Worm (Caenorhabditis elegans) whole organism, L3 larva: ENCODE measurements around the gene W03C9.8.

Experiments
- R02D3.7 ChIP-seq: fragments of 150-350 bp; optimal IDR thresholded peaks from 2 replicates; lab custom pipeline; 2014; ENCODE audit warnings: missing biosample characterization, missing genetic modification characterization
- ZK546.5 ChIP-seq: sonication (generic microtip); optimal IDR thresholded peaks from 2 replicates; lab custom pipeline; 2017; ENCODE audit warnings: missing biosample characterization, missing genetic modification characterization
- ama-1 ChIP-seq: fragments of 150-350 bp; optimal IDR thresholded peaks from 2 replicates; lab custom pipeline; 2018
- ceh-16 ChIP-seq: sonication (generic microtip); optimal IDR thresholded peaks from 2 replicates; lab custom pipeline; 2017; ENCODE audit warnings: missing biosample characterization, missing genetic modification characterization
- ceh-82 ChIP-seq: fragments of 150-350 bp; optimal IDR thresholded peaks from 2 replicates; lab custom pipeline; 2014; ENCODE audit warnings: missing biosample characterization, missing genetic modification characterization
- ceh-9 ChIP-seq: sonication (generic microtip); optimal IDR thresholded peaks from 2 replicates; lab custom pipeline; 2018; ENCODE audit warnings: missing biosample characterization, missing genetic modification characterization
- egl-27 ChIP-seq: sonication (generic microtip); optimal IDR thresholded peaks from 4 replicates; lab custom pipeline; 2017; ENCODE audit warnings: missing biosample characterization, missing genetic modification reagents, missing genetic modification characterization
- egl-5 ChIP-seq: fragments of 150-350 bp; optimal IDR thresholded peaks from 2 replicates; lab custom pipeline; 2017; ENCODE audit warnings: missing biosample characterization, missing genetic modification reagents, missing genetic modification characterization, inconsistent platforms
- elt-1 ChIP-seq: fragments of 150-350 bp; optimal IDR thresholded peaks from 2 replicates; lab custom pipeline; 2014; ENCODE audit warnings: missing biosample characterization, missing genetic modification characterization
- elt-2 ChIP-seq: sonication (generic microtip); optimal IDR thresholded peaks from 2 replicates; lab custom pipeline; 2016; ENCODE audit warnings: missing genetic modification reagents, mild to moderate bottlenecking, missing genetic modification characterization, missing compliant biosample characterization
- elt-3 ChIP-seq, 3 experiments: fragments of 150-350 bp in 1 of 3; sonication (generic microtip) in 2 of 3; optimal IDR thresholded peaks; 2 replicates in 2 of 3; 4 replicates in 1 of 3; lab custom pipeline; 2014 to 2017; ENCODE audit warnings: missing biosample characterization in 3 of 3, missing genetic modification characterization in 3 of 3
- eor-1 ChIP-seq, 2 experiments: fragments of 150-350 bp; optimal IDR thresholded peaks; 2 replicates each; lab custom pipeline; 2014 to 2018; ENCODE audit warnings: missing biosample characterization in 2 of 2, missing genetic modification characterization in 2 of 2
- fkh-2 ChIP-seq: fragments of 150-350 bp; optimal IDR thresholded peaks from 2 replicates; lab custom pipeline; 2014; ENCODE audit warnings: missing biosample characterization, missing genetic modification reagents, missing genetic modification characterization
- hmg-11 ChIP-seq: sonication (generic microtip); optimal IDR thresholded peaks from 2 replicates; lab custom pipeline; 2016; ENCODE audit warnings: missing genetic modification characterization, missing compliant biosample characterization
- jun-1 ChIP-seq: fragments of 150-350 bp; optimal IDR thresholded peaks from 2 replicates; lab custom pipeline; 2014; ENCODE audit warnings: missing biosample characterization, missing genetic modification reagents, missing genetic modification characterization
- lin-15B ChIP-seq: fragments of 150-350 bp; optimal IDR thresholded peaks from 2 replicates; lab custom pipeline; 2014; ENCODE audit warnings: missing biosample characterization, missing genetic modification characterization
- lin-39 ChIP-seq: fragments of 150-350 bp; optimal IDR thresholded peaks from 2 replicates; lab custom pipeline; 2018; ENCODE audit warnings: missing biosample characterization, missing genetic modification reagents, missing genetic modification characterization
- lsy-12 ChIP-seq: sonication (generic microtip); optimal IDR thresholded peaks from 2 replicates; lab custom pipeline; 2016; ENCODE audit warnings: mild to moderate bottlenecking, missing genetic modification characterization, missing compliant biosample characterization
- nfya-1 ChIP-seq: sonication (generic microtip); optimal IDR thresholded peaks from 2 replicates; lab custom pipeline; 2017; ENCODE audit warnings: missing genetic modification characterization, mild to moderate bottlenecking, missing compliant biosample characterization, antibody characterized with exemption, moderate library complexity; ENCODE audit not compliant: insufficient read depth
- nhr-12 ChIP-seq: fragments of 150-350 bp; optimal IDR thresholded peaks from 2 replicates; lab custom pipeline; 2014; ENCODE audit warnings: missing biosample characterization, missing genetic modification characterization
- nhr-237 ChIP-seq: fragments of 150-350 bp; optimal IDR thresholded peaks from 2 replicates; lab custom pipeline; 2014; ENCODE audit warnings: missing biosample characterization, missing genetic modification characterization
- nhr-28 ChIP-seq: fragments of 150-350 bp; optimal IDR thresholded peaks from 2 replicates; lab custom pipeline; 2014; ENCODE audit warnings: missing biosample characterization, missing genetic modification characterization
- nhr-43 ChIP-seq: sonication (generic microtip); optimal IDR thresholded peaks from 2 replicates; lab custom pipeline; 2016; ENCODE audit warnings: mild to moderate bottlenecking, missing genetic modification characterization, missing compliant biosample characterization; ENCODE audit not compliant: poor library complexity, severe bottlenecking
- nhr-67 ChIP-seq: fragments of 150-350 bp; optimal IDR thresholded peaks from 2 replicates; lab custom pipeline; 2014; ENCODE audit warnings: missing biosample characterization, missing genetic modification characterization
- nhr-77 ChIP-seq: fragments of 150-350 bp; optimal IDR thresholded peaks from 2 replicates; lab custom pipeline; 2014; ENCODE audit warnings: missing biosample characterization, missing genetic modification characterization
- pha-4 ChIP-seq: fragments of 150-350 bp; optimal IDR thresholded peaks from 2 replicates; lab custom pipeline; 2014; ENCODE audit warnings: missing biosample characterization, missing genetic modification reagents, missing genetic modification characterization
- pqm-1 ChIP-seq: fragments of 150-350 bp; optimal IDR thresholded peaks from 2 replicates; lab custom pipeline; 2017; ENCODE audit warnings: missing biosample characterization, missing genetic modification characterization, inconsistent platforms
- sea-2 ChIP-seq: fragments of 150-350 bp; sonication (generic microtip); optimal IDR thresholded peaks from 4 replicates; lab custom pipeline; 2014; ENCODE audit warnings: missing biosample characterization, missing genetic modification reagents, missing genetic modification characterization
- skn-1 ChIP-seq: fragments of 150-350 bp; optimal IDR thresholded peaks from 2 replicates; lab custom pipeline; 2014; ENCODE audit warnings: missing biosample characterization, missing genetic modification characterization
- snpc-4 ChIP-seq: fragments of 150-350 bp; optimal IDR thresholded peaks from 2 replicates; lab custom pipeline; 2014; ENCODE audit warnings: missing biosample characterization, missing genetic modification characterization
- tbx-2 ChIP-seq: sonication (generic microtip); optimal IDR thresholded peaks from 2 replicates; lab custom pipeline; 2016; ENCODE audit warnings: mild to moderate bottlenecking, missing genetic modification characterization, missing compliant biosample characterization
- unc-39 ChIP-seq: sonication (generic microtip); optimal IDR thresholded peaks from 4 replicates; lab custom pipeline; 2017; ENCODE audit warnings: missing biosample characterization, missing genetic modification characterization
- unc-62 ChIP-seq: fragments of 150-350 bp; sonication (generic microtip); optimal IDR thresholded peaks from 4 replicates; lab custom pipeline; 2014; ENCODE audit warnings: missing biosample characterization, missing genetic modification reagents, missing genetic modification characterization
- zag-1 ChIP-seq: fragments of 150-350 bp; optimal IDR thresholded peaks from 2 replicates; lab custom pipeline; 2014; ENCODE audit warnings: missing biosample characterization, missing genetic modification characterization
- ztf-11 ChIP-seq: fragments of 150-350 bp; optimal IDR thresholded peaks from 2 replicates; lab custom pipeline; 2014; ENCODE audit warnings: missing biosample characterization, missing genetic modification characterization
- ztf-4 ChIP-seq: fragments of 150-350 bp; optimal IDR thresholded peaks from 2 replicates; lab custom pipeline; 2014; ENCODE audit warnings: missing biosample characterization, missing genetic modification characterization

Gene W03C9.8

ce11 chrII:11917530-11917952, 31.0 kb upstream of the W03C9.8 start:
- TF ChIP-seq tbx-2 (tag; lab: Kevin White, UChicago) (no peak), eor-1 (tag; optimal IDR thresholded peaks at IDR 0.05; lab: Kevin White, UChicago) (no peak), jun-1 (tag; lab: Kevin White, UChicago) (no peak), ama-1 (lab: Kevin White, UChicago) (peak; percentile 57)

ce11 chrII:11922757-11923538, 25.6 kb upstream of the W03C9.8 start:
- TF ChIP-seq pha-4 (tag; lab: Kevin White, UChicago) (peak; percentile 73), ceh-82 (tag; lab: Kevin White, UChicago) (no peak), egl-5 (tag; lab: Kevin White, UChicago) (no peak), elt-2 (tag; lab: Kevin White, UChicago) (no peak), ceh-9 (tag; lab: Kevin White, UChicago) (no peak), jun-1 (tag; lab: Kevin White, UChicago) (no peak), tbx-2 (tag; lab: Kevin White, UChicago) (no peak)
- TF ChIP-seq, all 47 proteins: peak for 1

ce11 chrII:11923620-11924298, 24.8 kb upstream of the W03C9.8 start:
- TF ChIP-seq sea-2 (GFP tag; lab: Kevin White, UChicago) (no peak), pha-4 (tag; lab: Kevin White, UChicago) (peak; percentile 66)

- TF ChIP-seq hmg-11 (tag; lab: Kevin White, UChicago): no peak
- no peak for TF ChIP-seq R02D3.7 (tag; lab: Kevin White, UChicago)
- no peak for TF ChIP-seq ceh-16
- no peak for TF ChIP-seq lsy-12 (tag; lab: Kevin White, UChicago)
- TF ChIP-seq pha-4 (tag; lab: Kevin White, UChicago): peak; percentile 59
These were observed 23.4 kb upstream of the W03C9.8 start for ce11 chrII:11925203-11925602.

- TF ChIP-seq lsy-12 (tag; lab: Kevin White, UChicago) (peak; percentile 25), nfya-1 (tag; lab: Kevin White, UChicago) (peak; percentile 78), skn-1 (tag; lab: Kevin White, UChicago) (no peak), egl-27 (tag; lab: Kevin White, UChicago) (no peak), ztf-11 (tag; lab: Kevin White, UChicago) (no peak), ama-1 (lab: Kevin White, UChicago) (no peak), fkh-2 (tag; lab: Kevin White, UChicago) (no peak), ceh-82 (tag; lab: Kevin White, UChicago) (no peak), nhr-77 (tag; lab: Kevin White, UChicago) (no peak), R02D3.7 (tag; lab: Kevin White, UChicago) (no peak), sea-2 (GFP tag; lab: Kevin White, UChicago) (no peak), lin-39 (tag; lab: Kevin White, UChicago) (no peak), nhr-28 (tag; lab: Kevin White, UChicago) (no peak), hmg-11 (tag; lab: Kevin White, UChicago) (no peak), ceh-9 (tag; lab: Kevin White, UChicago) (no peak)
These were observed 22.1 kb upstream of the W03C9.8 start for ce11 chrII:11926501-11926900.

ce11 chrII:11928752-11929151, 19.8 kb upstream of the W03C9.8 start:
- TF ChIP-seq R02D3.7 (tag; lab: Kevin White, UChicago) (no peak), ztf-11 (tag; lab: Kevin White, UChicago) (no peak), egl-5 (tag; lab: Kevin White, UChicago) (no peak), lin-15B (tag; lab: Kevin White, UChicago) (no peak), tbx-2 (tag; lab: Kevin White, UChicago) (no peak), snpc-4 (tag; lab: Kevin White, UChicago) (no peak), nhr-77 (tag; lab: Kevin White, UChicago) (no peak), pqm-1 (tag; lab: Kevin White, UChicago) (no peak), ZK546.5 (tag; lab: Kevin White, UChicago) (no peak), eor-1 (tag; optimal IDR thresholded peaks at IDR 0.05; lab: Kevin White, UChicago) (no peak), sea-2 (GFP tag; lab: Kevin White, UChicago) (no peak), ceh-82 (tag; lab: Kevin White, UChicago) (no peak), elt-1 (tag; lab: Kevin White, UChicago) (no peak), ceh-16 (no peak), nhr-12 (no peak), ztf-4 (no peak), unc-62 (GFP tag; lab: Kevin White, UChicago) (no peak), skn-1 (tag; lab: Kevin White, UChicago) (no peak), zag-1 (no peak), elt-3 (tag; optimal IDR thresholded peaks at IDR 0.05; lab: Kevin White, UChicago) (no peak), unc-39 (no peak), hmg-11 (tag; lab: Kevin White, UChicago) (no peak), nhr-43 (tag; lab: Kevin White, UChicago) (no peak), egl-27 (tag; lab: Kevin White, UChicago) (peak; percentile 15), nhr-67 (tag; lab: Kevin White, UChicago) (no peak), jun-1 (tag; lab: Kevin White, UChicago) (no peak), lin-39 (tag; lab: Kevin White, UChicago) (no peak), nhr-237 (tag; lab: Kevin White, UChicago) (no peak)
